Worm (Caenorhabditis elegans) whole organism, midembryonic: ENCODE data around the gene F52E1.14.

Experiments used
- flt-1 ChIP-seq: fragments of 200-800 bp; sonication (Bioruptor generic); IDR thresholded peaks from 2 replicates; pipeline ENCODE4 v1.3.6; 2022; ENCODE audit warnings: missing genetic modification characterization, missing compliant biosample characterization
- klf-2 ChIP-seq: fragments of 200-800 bp; sonication (Bioruptor generic); conservative IDR thresholded peaks from 2 replicates; pipeline ENCODE4 v1.3.6; 2022; ENCODE audit warnings: missing genetic modification reagents, missing genetic modification characterization, missing compliant biosample characterization
- ztf-29 ChIP-seq: fragments of 200-800 bp; sonication (Bioruptor generic); IDR thresholded peaks from 2 replicates; pipeline ENCODE4 v1.3.6; 2022; ENCODE audit warnings: missing genetic modification reagents, missing genetic modification characterization, missing compliant biosample characterization

DNA sequence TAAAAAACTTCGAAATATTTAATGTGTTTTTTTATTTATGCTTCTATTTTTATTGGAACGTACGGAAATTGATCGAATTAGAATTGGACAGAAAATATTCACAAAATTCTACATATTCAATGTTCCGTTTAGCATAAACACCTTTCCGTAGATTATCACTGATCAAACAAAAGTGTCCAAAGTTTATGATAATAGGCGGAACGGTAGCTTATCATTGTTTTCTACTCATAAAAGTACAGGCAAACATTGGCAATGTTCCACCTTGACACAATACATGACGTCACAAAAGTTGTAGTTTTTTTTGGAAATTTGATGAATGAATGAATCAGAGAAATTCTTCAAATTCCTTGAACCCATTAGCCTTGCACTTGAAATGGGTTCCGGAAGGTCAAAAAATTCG lies 20.2 kb downstream of the F52E1.14 start:
- TF ChIP-seq klf-2 (GFP tag; lab: Robert Waterston, UW) (no peak), ztf-29 (GFP tag; lab: Robert Waterston, UW) (no peak), flt-1 (GFP tag; lab: Robert Waterston, UW) (no peak)
